Worm (Caenorhabditis elegans): ENCODE results near the gene C44C10.10.

C44C10.10 gene

ce11 chrX:11710229-11710628 lies 20.1 kb downstream of the C44C10.10 start, which contains the start of gene C44C10.11:
Gene C44C10.11 (minus strand): TSS chrX:11710343.
- TF ChIP-seq zag-1 (tag; optimal IDR thresholded peaks at IDR 0.05), result no peak
- no peak for TF ChIP-seq aly-2 (tag; optimal IDR thresholded peaks at IDR 0.05)
- peak; percentile 39 for TF ChIP-seq lin-39 (tag; optimal IDR thresholded peaks at IDR 0.05)
- TF ChIP-seq egl-27 (tag; optimal IDR thresholded peaks at IDR 0.05), result peak; percentile 17
- TF ChIP-seq nhr-28 (tag; optimal IDR thresholded peaks at IDR 0.05), result no peak
- peak; percentile 58 for TF ChIP-seq jun-1 (tag; optimal IDR thresholded peaks at IDR 0.05)
- TF ChIP-seq ceh-28 (tag; optimal IDR thresholded peaks at IDR 0.05), result no peak
- peak; percentile 15 for TF ChIP-seq hmg-11 (tag; optimal IDR thresholded peaks at IDR 0.05)
- no peak for TF ChIP-seq daf-12 (tag; optimal IDR thresholded peaks at IDR 0.05)
- peak; percentile 49 for TF ChIP-seq nhr-25 (tag; optimal IDR thresholded peaks at IDR 0.05)
- TF ChIP-seq elt-2 (tag; optimal IDR thresholded peaks at IDR 0.05), result peak; percentile 81
- TF ChIP-seq pqm-1 (tag; optimal IDR thresholded peaks at IDR 0.05), result peak; percentile 87
- TF ChIP-seq nhr-23 (tag; optimal IDR thresholded peaks at IDR 0.05), result peak; percentile 33
- peak; percentile 65 for TF ChIP-seq nfya-1 (tag; optimal IDR thresholded peaks at IDR 0.05; ENCODE audit: insufficient read depth)

DNA sequence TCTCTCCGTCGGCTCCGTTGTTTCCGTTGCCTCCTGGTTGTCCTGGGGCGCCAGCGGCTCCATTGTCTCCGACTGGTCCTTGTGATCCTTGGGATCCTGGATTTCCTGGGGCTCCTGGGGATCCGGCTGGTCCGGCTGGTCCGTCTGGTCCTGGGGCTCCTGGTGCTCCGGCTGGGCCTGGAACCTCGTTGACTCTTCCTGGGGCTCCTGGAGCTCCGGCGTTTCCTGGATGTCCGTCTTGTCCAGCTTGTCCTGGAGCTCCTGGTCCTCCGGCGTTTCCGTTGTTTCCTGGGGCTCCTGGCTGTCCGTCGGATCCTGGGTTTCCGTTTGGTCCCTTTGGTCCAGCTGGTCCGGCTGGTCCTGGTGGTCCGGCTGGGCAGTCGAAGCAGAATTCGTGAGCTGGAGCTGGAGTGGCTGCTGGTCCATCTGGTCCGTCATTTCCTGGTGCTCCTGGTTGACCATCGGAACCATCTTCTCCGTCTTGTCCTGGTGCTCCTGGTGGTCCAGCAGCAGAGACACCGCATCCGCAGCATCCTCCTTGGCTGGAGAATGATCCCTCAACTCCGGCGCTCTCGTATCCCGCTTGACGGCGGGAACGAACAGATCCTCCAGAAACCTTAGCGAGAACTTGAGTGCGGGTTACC lies 21.4 kb downstream of the C44C10.10 start:
- TF ChIP-seq ZK546.5 (tag; optimal IDR thresholded peaks at IDR 0.05), result no peak
- TF ChIP-seq nhr-23 (tag; optimal IDR thresholded peaks at IDR 0.05), result no peak
- no peak for TF ChIP-seq hmg-11 (tag; optimal IDR thresholded peaks at IDR 0.05)
- no peak for TF ChIP-seq R02D3.7 (tag; optimal IDR thresholded peaks at IDR 0.05)
- TF ChIP-seq lin-39 (tag; optimal IDR thresholded peaks at IDR 0.05), result no peak
- no peak for TF ChIP-seq egl-5 (tag; optimal IDR thresholded peaks at IDR 0.05)
- no peak for TF ChIP-seq pqm-1 (tag; optimal IDR thresholded peaks at IDR 0.05)
- no peak for TF ChIP-seq mml-1 (tag; optimal IDR thresholded peaks at IDR 0.05)
- TF ChIP-seq nfya-1 (tag; optimal IDR thresholded peaks at IDR 0.05; ENCODE audit: insufficient read depth), result no peak
- TF ChIP-seq sea-2 (GFP tag; optimal IDR thresholded peaks at IDR 0.05), result no peak
- TF ChIP-seq ceh-9 (tag; optimal IDR thresholded peaks at IDR 0.05), result no peak
- no peak for TF ChIP-seq eor-1 (tag; optimal IDR thresholded peaks at IDR 0.05)
- no peak for TF ChIP-seq snpc-4 (tag; optimal IDR thresholded peaks at IDR 0.05)
- no peak for TF ChIP-seq lsy-12 (tag; optimal IDR thresholded peaks at IDR 0.05)
- TF ChIP-seq elt-3 (tag; optimal IDR thresholded peaks at IDR 0.05), result no peak
- no peak for TF ChIP-seq pha-4 (tag; optimal IDR thresholded peaks at IDR 0.05)
- no peak for TF ChIP-seq ama-1 (optimal IDR thresholded peaks at IDR 0.05)
- no peak for TF ChIP-seq egl-27 (tag; optimal IDR thresholded peaks at IDR 0.05)
- TF ChIP-seq nhr-67 (tag; optimal IDR thresholded peaks at IDR 0.05), result no peak
- TF ChIP-seq fos-1 (tag; optimal IDR thresholded peaks at IDR 0.05), result no peak

- TF ChIP-seq nhr-11 (tag; optimal IDR thresholded peaks at IDR 0.05) (no peak), ceh-9 (tag; optimal IDR thresholded peaks at IDR 0.05) (no peak), R02D3.7 (tag; optimal IDR thresholded peaks at IDR 0.05) (no peak), nfya-1 (tag; optimal IDR thresholded peaks at IDR 0.05; ENCODE audit: insufficient read depth) (no peak)
These were observed 22.2 kb downstream of the C44C10.10 start, which contains the start of gene col-180 for ce11 chrX:11712230-11712853. Gene col-180 (minus strand): TSS chrX:11712280.

DNA sequence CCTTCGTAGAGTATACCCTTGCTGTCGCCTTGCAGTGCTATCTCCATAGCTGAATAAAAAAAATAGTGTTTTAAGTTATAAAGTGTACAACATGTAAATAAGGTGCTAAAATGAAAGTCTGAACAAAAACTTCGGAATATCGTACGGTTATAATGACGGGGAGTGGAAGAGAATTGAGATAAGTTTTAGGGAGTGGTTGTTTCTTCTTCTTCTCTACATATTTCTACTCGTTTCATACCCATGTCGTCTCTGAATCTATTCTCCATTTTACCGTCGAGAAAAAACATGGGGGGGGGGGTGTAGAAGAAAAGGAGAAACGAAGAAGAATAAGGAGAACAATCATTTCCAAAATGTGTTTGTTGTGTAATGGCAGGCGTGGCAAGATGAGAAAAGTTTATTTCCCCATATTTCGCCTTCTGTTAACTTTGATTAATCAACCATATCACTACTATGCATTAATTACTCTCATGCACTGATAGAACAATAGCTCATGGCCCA lies 26.4 kb downstream of the C44C10.10 start, which contains the start of gene C44C10.9:
TSS of gene C44C10.9 (minus strand) at position 51 of the 498 bp plus-strand sequence.
- TF ChIP-seq jun-1 (tag; optimal IDR thresholded peaks at IDR 0.05), result no peak
- peak; percentile 4 for TF ChIP-seq nhr-43 (tag; optimal IDR thresholded peaks at IDR 0.05; ENCODE audit: poor library complexity, severe bottlenecking)

ce11 chrX:11718751-11719150 lies 28.6 kb downstream of the C44C10.10 start:
- TF ChIP-seq pha-4 (tag; optimal IDR thresholded peaks at IDR 0.05), result peak; percentile 58
- no peak for TF ChIP-seq ceh-28 (tag; optimal IDR thresholded peaks at IDR 0.05)
- TF ChIP-seq elt-2 (tag; optimal IDR thresholded peaks at IDR 0.05), result no peak
